Worm (Caenorhabditis elegans) whole organism, L2 larva: ENCODE data around the gene F56C3.8.
"Not testable (repeated sequence)": the region's sequence is repeated elsewhere in the genome, so short reads cannot be mapped to it uniquely, and the experiment has no call there.

ENCODE experiments used
- F13H6.1 ChIP-seq: sonication (generic microtip); optimal IDR thresholded peaks from 2 replicates; lab custom pipeline; 2016; ENCODE audit warnings: missing genetic modification characterization, missing compliant biosample characterization
- ZK546.5 ChIP-seq: sonication (generic microtip); optimal IDR thresholded peaks from 2 replicates; lab custom pipeline; 2017; ENCODE audit warnings: missing biosample characterization, missing genetic modification characterization
- aly-2 ChIP-seq: fragments of 150-350 bp; optimal IDR thresholded peaks from 2 replicates; lab custom pipeline; 2014; ENCODE audit warnings: missing biosample characterization, missing genetic modification characterization
- ama-1 ChIP-seq: fragments of 150-350 bp; optimal IDR thresholded peaks from 2 replicates; lab custom pipeline; 2018; ENCODE audit warnings: inconsistent platforms
- ceh-16 ChIP-seq: fragments of 150-350 bp; optimal IDR thresholded peaks from 2 replicates; lab custom pipeline; 2014; ENCODE audit warnings: missing biosample characterization, missing genetic modification characterization
- ceh-82 ChIP-seq: fragments of 150-350 bp; optimal IDR thresholded peaks from 2 replicates; lab custom pipeline; 2014; ENCODE audit warnings: missing biosample characterization, missing genetic modification characterization
- crh-2 ChIP-seq: sonication (generic microtip); optimal IDR thresholded peaks from 2 replicates; lab custom pipeline; 2017; ENCODE audit warnings: missing biosample characterization, missing genetic modification characterization
- egl-27 ChIP-seq: sonication (generic microtip); optimal IDR thresholded peaks from 3 replicates; lab custom pipeline; 2017; ENCODE audit warnings: missing biosample characterization, missing genetic modification reagents, missing genetic modification characterization
- elt-1 ChIP-seq: fragments of 150-350 bp; optimal IDR thresholded peaks from 2 replicates; lab custom pipeline; 2014; ENCODE audit warnings: missing biosample characterization, missing genetic modification characterization
- elt-3 ChIP-seq: sonication (generic microtip); optimal IDR thresholded peaks from 2 replicates; lab custom pipeline; 2017; ENCODE audit warnings: missing biosample characterization, missing genetic modification characterization
- fos-1 ChIP-seq: fragments of 150-350 bp; optimal IDR thresholded peaks from 2 replicates; lab custom pipeline; 2014; ENCODE audit warnings: missing biosample characterization, missing genetic modification characterization
- lin-11 ChIP-seq: fragments of 150-350 bp; sonication (generic microtip); optimal IDR thresholded peaks from 2 replicates; lab custom pipeline; 2014; ENCODE audit warnings: missing biosample characterization, missing genetic modification characterization, inconsistent platforms, mixed read lengths
- lin-13 ChIP-seq: fragments of 150-350 bp; optimal IDR thresholded peaks from 2 replicates; lab custom pipeline; 2014; ENCODE audit warnings: missing biosample characterization, missing genetic modification reagents, missing genetic modification characterization
- lin-39 ChIP-seq: fragments of 150-350 bp; optimal IDR thresholded peaks from 2 replicates; lab custom pipeline; 2014; ENCODE audit warnings: missing biosample characterization, missing genetic modification reagents, missing genetic modification characterization
- mdl-1 ChIP-seq, 2 experiments: fragments of 150-350 bp in 1 of 2; sonication (generic microtip) in 1 of 2; optimal IDR thresholded peaks; 2 replicates each; lab custom pipeline; 2017; ENCODE audit warnings: missing biosample characterization in 2 of 2, missing genetic modification characterization in 2 of 2
- nhr-10 ChIP-seq: sonication (generic microtip); optimal IDR thresholded peaks from 2 replicates; lab custom pipeline; 2017; ENCODE audit warnings: missing biosample characterization, missing genetic modification characterization
- nhr-11 ChIP-seq: fragments of 150-350 bp; optimal IDR thresholded peaks from 2 replicates; lab custom pipeline; 2014; ENCODE audit warnings: missing biosample characterization, missing genetic modification characterization
- nhr-129 ChIP-seq: fragments of 150-350 bp; optimal IDR thresholded peaks from 2 replicates; lab custom pipeline; 2014; ENCODE audit warnings: missing biosample characterization, missing genetic modification characterization
- nhr-21 ChIP-seq: fragments of 150-350 bp; optimal IDR thresholded peaks from 2 replicates; lab custom pipeline; 2014; ENCODE audit warnings: missing biosample characterization, missing genetic modification characterization
- nhr-23 ChIP-seq: fragments of 150-350 bp; optimal IDR thresholded peaks from 2 replicates; lab custom pipeline; 2014; ENCODE audit warnings: missing biosample characterization, missing genetic modification reagents, missing genetic modification characterization
- nhr-25 ChIP-seq: fragments of 150-350 bp; sonication (generic microtip); optimal IDR thresholded peaks from 3 replicates; lab custom pipeline; 2014; ENCODE audit warnings: missing biosample characterization, missing genetic modification characterization
- nhr-6 ChIP-seq: fragments of 150-350 bp; optimal IDR thresholded peaks from 2 replicates; lab custom pipeline; 2014; ENCODE audit warnings: missing biosample characterization, missing genetic modification characterization
- skn-1 ChIP-seq: sonication (generic microtip); optimal IDR thresholded peaks from 2 replicates; lab custom pipeline; 2017; ENCODE audit warnings: missing biosample characterization, missing genetic modification characterization
- sma-3 ChIP-seq: sonication (generic microtip); optimal IDR thresholded peaks from 2 replicates; lab custom pipeline; 2016; ENCODE audit warnings: missing genetic modification reagents, missing genetic modification characterization, missing compliant biosample characterization
- sma-9 ChIP-seq, 2 experiments: fragments of 150-350 bp in 1 of 2; sonication (generic microtip) in 1 of 2; optimal IDR thresholded peaks; 2 replicates each; lab custom pipeline; 2014 to 2016; ENCODE audit warnings: missing genetic modification characterization in 2 of 2, mild to moderate bottlenecking in 1 of 2, missing biosample characterization in 1 of 2, missing compliant biosample characterization in 1 of 2, missing genetic modification reagents in 1 of 2, moderate library complexity in 1 of 2
- unc-39 ChIP-seq: fragments of 150-350 bp; optimal IDR thresholded peaks from 2 replicates; lab custom pipeline; 2014; ENCODE audit warnings: missing biosample characterization, missing genetic modification characterization
- unc-55 ChIP-seq: fragments of 150-350 bp; sonication (generic microtip); optimal IDR thresholded peaks from 3 replicates; lab custom pipeline; 2014; ENCODE audit warnings: missing biosample characterization, missing genetic modification reagents, missing genetic modification characterization
- unc-62 ChIP-seq: fragments of 150-350 bp; optimal IDR thresholded peaks from 2 replicates; lab custom pipeline; 2014; ENCODE audit warnings: missing biosample characterization, missing genetic modification reagents, missing genetic modification characterization
- zag-1 ChIP-seq: fragments of 150-350 bp; optimal IDR thresholded peaks from 2 replicates; lab custom pipeline; 2014; ENCODE audit warnings: missing biosample characterization, missing genetic modification characterization
- ztf-1 ChIP-seq: fragments of 200-800 bp; sonication (Bioruptor generic); conservative IDR thresholded peaks from 2 replicates; pipeline ENCODE4 v1.3.6; 2022; ENCODE audit warnings: missing genetic modification characterization, missing compliant biosample characterization

The F56C3.8 gene

ce11 chrX:1384538-1384937, at the start of gene F56C3.8:
Gene F56C3.8, minus strand, starts transcription at chrX:1384638.
- TF ChIP-seq nhr-129 (tag; lab: Kevin White, UChicago) (no peak), elt-3 (tag; lab: Kevin White, UChicago) (no peak), ZK546.5 (tag; lab: Kevin White, UChicago) (no peak), unc-62 (GFP tag; lab: Kevin White, UChicago) (no peak), lin-11 (no peak), F13H6.1 (tag; lab: Kevin White, UChicago) (no peak), nhr-21 (tag; lab: Kevin White, UChicago) (no peak), lin-13 (GFP tag; lab: Kevin White, UChicago) (no peak), unc-55 (GFP tag; lab: Kevin White, UChicago) (no peak), nhr-25 (tag; lab: Kevin White, UChicago) (no peak), mdl-1 (tag; optimal IDR thresholded peaks at IDR 0.05; lab: Kevin White, UChicago) (no peak), unc-39 (tag; lab: Kevin White, UChicago) (no peak), nhr-10 (tag; lab: Kevin White, UChicago) (no peak), zag-1 (tag; lab: Kevin White, UChicago) (no peak), nhr-6 (tag; lab: Kevin White, UChicago) (no peak), egl-27 (tag; lab: Kevin White, UChicago) (no peak), ceh-82 (tag; lab: Kevin White, UChicago) (no peak), ama-1 (no peak), nhr-11 (tag; lab: Kevin White, UChicago) (no peak)

ce11 chrX:1430707-1431106, 46.3 kb upstream of the F56C3.8 start, which contains the start of gene F19G12.1:
Gene F19G12.1, plus strand, starts transcription at chrX:1431007.
- not testable (repeated sequence) for TF ChIP-seq lin-39 (tag; lab: Kevin White, UChicago); elt-3 (tag; lab: Kevin White, UChicago); sma-3

ce11 chrX:1426425-1426824, 42.0 kb upstream of the F56C3.8 start, which contains the start of gene F19G12.11:
Gene F19G12.11, minus strand, starts transcription at chrX:1426525.
- TF ChIP-seq aly-2 (tag; lab: Kevin White, UChicago) (no peak), crh-2 (tag; lab: Kevin White, UChicago) (no peak)

ce11 chrX:1424509-1424908, 40.1 kb upstream of the F56C3.8 start, which contains the start of gene F19G12.3:
Gene F19G12.3, plus strand, starts transcription at chrX:1424809.
- TF ChIP-seq crh-2 (tag; lab: Kevin White, UChicago) (no peak), fos-1 (tag; lab: Kevin White, UChicago) (no peak), ceh-16 (tag; lab: Kevin White, UChicago) (no peak), sma-3 (no peak), aly-2 (tag; lab: Kevin White, UChicago) (no peak)

- TF ChIP-seq ceh-16 (tag; lab: Kevin White, UChicago) (no peak), skn-1 (tag; lab: Kevin White, UChicago) (peak; percentile 99), ceh-82 (tag; lab: Kevin White, UChicago) (no peak)
Measured at ce11 chrX:1420524-1420923, 36.1 kb upstream of the F56C3.8 start.

ce11 chrX:1419163-1419696, 34.8 kb upstream of the F56C3.8 start, which contains the start of gene F19G12.9:
Gene F19G12.9, plus strand, starts transcription at chrX:1419213.
- TF ChIP-seq elt-1 (tag; lab: Kevin White, UChicago): no peak
- TF ChIP-seq nhr-23 (tag; lab: Kevin White, UChicago): no peak
- TF ChIP-seq ZK546.5 (tag; lab: Kevin White, UChicago): no peak
- TF ChIP-seq skn-1 (tag; lab: Kevin White, UChicago): peak; percentile 89
- TF ChIP-seq ztf-1: no peak
- no peak for TF ChIP-seq nhr-10 (tag; lab: Kevin White, UChicago)
- no peak for TF ChIP-seq sma-9 (GFP tag; optimal IDR thresholded peaks at IDR 0.05; lab: Kevin White, UChicago)
- no peak for TF ChIP-seq sma-9 (tag; optimal IDR thresholded peaks at IDR 0.05; lab: Kevin White, UChicago)
